Fruit fly (Drosophila melanogaster) whole organism, embryonic: Measurements from ENCODE around the gene Spn28Dc.

Experiments used
- Adf1 ChIP-seq: fragments of 200-800 bp; sonication (Bioruptor generic); IDR thresholded peaks from 2 replicates; pipeline ENCODE4 v1.3.6; 2022; ENCODE audit warnings: missing biosample characterization, missing genetic modification characterization
- B-H2 ChIP-seq: fragments of 200-800 bp; sonication (Bioruptor generic); optimal IDR thresholded peaks from 2 replicates; lab custom pipeline; 2018; ENCODE audit warnings: missing biosample characterization, mild to moderate bottlenecking, missing genetic modification characterization
- CG1024 ChIP-seq: fragments of 200-800 bp; sonication (Bioruptor generic); IDR thresholded peaks from 2 replicates; pipeline ENCODE4 v1.3.6; 2022; ENCODE audit warnings: missing biosample characterization, missing genetic modification characterization
- CG10959 ChIP-seq: fragments of 200-800 bp; sonication (Bioruptor generic); IDR thresholded peaks from 2 replicates; pipeline ENCODE4 v1.3.6; 2022; ENCODE audit warnings: missing biosample characterization, missing genetic modification characterization
- CG11085 ChIP-seq: fragments of 200-800 bp; sonication (Bioruptor generic); IDR thresholded peaks from 2 replicates; pipeline ENCODE4 v1.3.6; 2022; ENCODE audit warnings: missing biosample characterization, missing genetic modification characterization
- CG11398 ChIP-seq: fragments of 200-800 bp; sonication (Bioruptor generic); optimal IDR thresholded peaks from 2 replicates; lab custom pipeline; 2016; ENCODE audit warnings: missing biosample characterization, missing genetic modification characterization
- CG12391 ChIP-seq: fragments of 200-800 bp; sonication (Bioruptor generic); optimal IDR thresholded peaks from 3 replicates; lab custom pipeline; 2018; ENCODE audit warnings: missing biosample characterization, mild to moderate bottlenecking, missing genetic modification characterization, moderate library complexity
- CG15696 ChIP-seq: fragments of 200-800 bp; sonication (Bioruptor generic); optimal IDR thresholded peaks from 2 replicates; lab custom pipeline; 2019; ENCODE audit warnings: missing biosample characterization, mild to moderate bottlenecking, missing genetic modification characterization, moderate library complexity
- CG1647 ChIP-seq: fragments of 200-800 bp; sonication (Bioruptor generic); optimal IDR thresholded peaks from 3 replicates; lab custom pipeline; 2016; ENCODE audit warnings: missing biosample characterization, missing genetic modification characterization
- CG2889 ChIP-seq: fragments of 200-800 bp; sonication (Bioruptor generic); IDR thresholded peaks from 3 replicates; pipeline ENCODE4 v1.3.6; 2022; ENCODE audit warnings: missing biosample characterization, missing genetic modification characterization
- CG30403 ChIP-seq: fragments of 200-800 bp; sonication (Bioruptor generic); optimal IDR thresholded peaks from 3 replicates; lab custom pipeline; 2016; ENCODE audit warnings: missing biosample characterization, missing genetic modification characterization
- CG30431 ChIP-seq: fragments of 200-800 bp; sonication (Bioruptor generic); optimal IDR thresholded peaks from 2 replicates; lab custom pipeline; 2017; ENCODE audit warnings: missing biosample characterization, missing genetic modification characterization
- CG33557 ChIP-seq: fragments of 200-800 bp; sonication (Bioruptor generic); optimal IDR thresholded peaks from 2 replicates; lab custom pipeline; 2019; ENCODE audit warnings: missing biosample characterization, mild to moderate bottlenecking, missing genetic modification characterization, moderate library complexity
- CG4360 ChIP-seq: fragments of 200-800 bp; sonication (Bioruptor generic); IDR thresholded peaks from 2 replicates; pipeline ENCODE4 v1.3.6; 2022; ENCODE audit warnings: missing biosample characterization, missing genetic modification characterization
- CG6175 ChIP-seq: fragments of 200-800 bp; sonication (Bioruptor generic); IDR thresholded peaks from 3 replicates; pipeline ENCODE4 v1.3.6; 2022; ENCODE audit warnings: missing biosample characterization, missing genetic modification characterization
- CG7928 ChIP-seq: fragments of 200-800 bp; sonication (Bioruptor generic); optimal IDR thresholded peaks from 2 replicates; lab custom pipeline; 2017; ENCODE audit warnings: missing biosample characterization, mild to moderate bottlenecking, missing genetic modification characterization
- CG9817 ChIP-seq: fragments of 200-800 bp; sonication (Bioruptor generic); optimal IDR thresholded peaks from 2 replicates; lab custom pipeline; 2018; ENCODE audit warnings: missing biosample characterization, mild to moderate bottlenecking, missing genetic modification characterization, moderate library complexity
- D19A ChIP-seq: fragments of 200-800 bp; optimal IDR thresholded peaks from 3 replicates; lab custom pipeline; 2019; ENCODE audit warnings: missing biosample characterization, mild to moderate bottlenecking, missing genetic modification characterization, moderate library complexity
- Dfd ChIP-seq, 2 experiments: fragments of >200 bp; optimal IDR thresholded peaks; 2 replicates each; lab custom pipeline; 2017; ENCODE audit warnings: missing biosample characterization in 2 of 2, missing genetic modification characterization in 2 of 2
- Dll ChIP-seq: fragments of 200-800 bp; sonication (Bioruptor generic); IDR thresholded peaks from 4 replicates; pipeline ENCODE4 v1.3.6; 2022; ENCODE audit warnings: missing biosample characterization, missing genetic modification characterization; ENCODE audit not compliant: partially characterized antibody
- Dp ChIP-seq: fragments of 200-800 bp; sonication (Bioruptor generic); optimal IDR thresholded peaks from 2 replicates; lab custom pipeline; 2018; ENCODE audit warnings: missing biosample characterization, mild to moderate bottlenecking, missing genetic modification characterization, moderate library complexity
- Gug ChIP-seq: fragments of 200-800 bp; sonication (Bioruptor generic); IDR thresholded peaks from 4 replicates; pipeline ENCODE4 v1.3.6; 2022; ENCODE audit warnings: missing biosample characterization, missing genetic modification characterization
- H15 ChIP-seq: fragments of 200-800 bp; sonication (Bioruptor generic); IDR thresholded peaks from 3 replicates; pipeline ENCODE4 v1.3.6; 2022; ENCODE audit warnings: missing biosample characterization, missing genetic modification characterization
- Hr78 ChIP-seq, 2 experiments: fragments of 200-800 bp in 1 of 2; fragments of >200 bp in 1 of 2; sonication (Bioruptor generic) in 1 of 2; optimal IDR thresholded peaks; 2 replicates each; lab custom pipeline; 2017 to 2019; ENCODE audit warnings: missing biosample characterization in 2 of 2, missing genetic modification characterization in 2 of 2, mild to moderate bottlenecking in 1 of 2, moderate library complexity in 1 of 2
- MESR4 ChIP-seq: fragments of 200-800 bp; sonication (Bioruptor generic); optimal IDR thresholded peaks from 2 replicates; lab custom pipeline; 2018; ENCODE audit warnings: missing biosample characterization, mild to moderate bottlenecking, missing genetic modification characterization, moderate library complexity
- Mad ChIP-seq: fragments of 200-800 bp; sonication (Bioruptor generic); optimal IDR thresholded peaks from 2 replicates; lab custom pipeline; 2016; ENCODE audit warnings: missing biosample characterization, missing genetic modification characterization
- Mrtf ChIP-seq: fragments of 200-800 bp; sonication (Bioruptor generic); IDR thresholded peaks from 3 replicates; pipeline ENCODE4 v1.3.6; 2022; ENCODE audit warnings: missing biosample characterization, missing genetic modification characterization
- Oli ChIP-seq: fragments of 200-800 bp; sonication (Bioruptor generic); optimal IDR thresholded peaks from 2 replicates; lab custom pipeline; 2018; ENCODE audit warnings: missing biosample characterization, mild to moderate bottlenecking, missing genetic modification characterization, moderate library complexity
- Side ChIP-seq: fragments of 200-800 bp; sonication (Bioruptor generic); optimal IDR thresholded peaks from 2 replicates; lab custom pipeline; 2016; ENCODE audit warnings: missing biosample characterization, missing genetic modification characterization
- Stat92E ChIP-seq, 3 experiments: fragments of >200 bp in 2 of 3; fragments of 200-800 bp in 1 of 3; sonication (Bioruptor generic) in 1 of 3; optimal IDR thresholded peaks; 2 replicates each; lab custom pipeline; 2017 to 2019; ENCODE audit warnings: missing biosample characterization in 3 of 3, missing genetic modification characterization in 3 of 3, mild to moderate bottlenecking in 1 of 3, moderate library complexity in 1 of 3
- TFAM ChIP-seq: fragments of 200-800 bp; sonication (Bioruptor generic); optimal IDR thresholded peaks from 2 replicates; lab custom pipeline; 2017; ENCODE audit warnings: missing biosample characterization, missing genetic modification characterization, inconsistent platforms
- ap ChIP-seq: fragments of 200-800 bp; sonication (Bioruptor generic); IDR thresholded peaks from 2 replicates; pipeline ENCODE4 v1.3.6; 2022; ENCODE audit warnings: missing biosample characterization, missing genetic modification characterization
- az2 ChIP-seq: fragments of 200-800 bp; sonication (Bioruptor generic); optimal IDR thresholded peaks from 3 replicates; lab custom pipeline; 2016; ENCODE audit warnings: missing biosample characterization, missing genetic modification characterization
- cato ChIP-seq: fragments of 200-800 bp; sonication (Bioruptor generic); optimal IDR thresholded peaks from 2 replicates; lab custom pipeline; 2016; ENCODE audit warnings: missing biosample characterization, missing genetic modification characterization, borderline replicate concordance
- crol ChIP-seq: fragments of 200-800 bp; sonication (Bioruptor generic); IDR thresholded peaks from 2 replicates; pipeline ENCODE4 v1.3.6; 2022; ENCODE audit warnings: missing biosample characterization, missing genetic modification characterization
- gcm2 ChIP-seq: fragments of 200-800 bp; sonication (Bioruptor generic); optimal IDR thresholded peaks from 2 replicates; lab custom pipeline; 2016; ENCODE audit warnings: missing biosample characterization, missing genetic modification characterization
- grau ChIP-seq: fragments of 200-800 bp; optimal IDR thresholded peaks from 3 replicates; lab custom pipeline; 2019; ENCODE audit warnings: missing biosample characterization, mild to moderate bottlenecking, missing genetic modification characterization, moderate library complexity
- hbn ChIP-seq: fragments of 200-800 bp; sonication (Bioruptor generic); IDR thresholded peaks from 2 replicates; pipeline ENCODE4 v1.3.6; 2022; ENCODE audit warnings: missing biosample characterization, missing genetic modification characterization; ENCODE audit not compliant: partially characterized antibody
- luna ChIP-seq: fragments of 200-800 bp; sonication (Bioruptor generic); optimal IDR thresholded peaks from 2 replicates; lab custom pipeline; 2016; ENCODE audit warnings: missing biosample characterization, missing genetic modification characterization
- onecut ChIP-seq: fragments of 200-800 bp; sonication (Bioruptor generic); IDR thresholded peaks from 2 replicates; pipeline ENCODE4 v1.3.6; 2022; ENCODE audit warnings: missing biosample characterization, missing genetic modification characterization
- peb ChIP-seq: fragments of 200-800 bp; sonication (Bioruptor generic); IDR thresholded peaks from 2 replicates; pipeline ENCODE4 v1.3.6; 2022; ENCODE audit warnings: missing biosample characterization, missing genetic modification characterization
- psq ChIP-seq: fragments of 200-800 bp; sonication (Bioruptor generic); optimal IDR thresholded peaks from 2 replicates; lab custom pipeline; 2017; ENCODE audit warnings: missing biosample characterization, missing genetic modification characterization
- rib ChIP-seq: fragments of 200-800 bp; sonication (Bioruptor generic); IDR thresholded peaks from 2 replicates; pipeline ENCODE4 v1.3.6; 2022; ENCODE audit warnings: missing biosample characterization, missing genetic modification characterization
- slou ChIP-seq: fragments of 200-800 bp; sonication (Bioruptor generic); optimal IDR thresholded peaks from 3 replicates; lab custom pipeline; 2016; ENCODE audit warnings: missing biosample characterization, missing genetic modification characterization
- sna ChIP-seq: fragments of 200-800 bp; sonication (Bioruptor generic); IDR thresholded peaks from 2 replicates; pipeline ENCODE4 v1.3.6; 2022; ENCODE audit warnings: missing biosample characterization, missing genetic modification characterization; ENCODE audit not compliant: partially characterized antibody
- trh ChIP-seq: fragments of 200-800 bp; sonication (Bioruptor generic); optimal IDR thresholded peaks from 2 replicates; lab custom pipeline; 2016; ENCODE audit warnings: missing biosample characterization, missing genetic modification characterization
- tx ChIP-seq: fragments of 200-800 bp; sonication (Bioruptor generic); optimal IDR thresholded peaks from 2 replicates; lab custom pipeline; 2016; ENCODE audit warnings: missing biosample characterization, missing genetic modification characterization
- wdn ChIP-seq: fragments of 200-800 bp; sonication (Bioruptor generic); IDR thresholded peaks from 2 replicates; pipeline ENCODE4 v1.3.6; 2022; ENCODE audit warnings: missing biosample characterization, missing genetic modification characterization
- yki ChIP-seq: fragments of >200 bp; optimal IDR thresholded peaks from 3 replicates; lab custom pipeline; 2018
- z ChIP-seq: fragments of 200-800 bp; sonication (Bioruptor generic); IDR thresholded peaks from 3 replicates; pipeline ENCODE4 v1.3.6; 2022; ENCODE audit warnings: missing biosample characterization, missing genetic modification characterization
- zf30C ChIP-seq: fragments of 200-800 bp; sonication (Bioruptor generic); optimal IDR thresholded peaks from 3 replicates; lab custom pipeline; 2018; ENCODE audit warnings: missing biosample characterization, mild to moderate bottlenecking, missing genetic modification characterization

The Spn28Dc gene

DNA sequence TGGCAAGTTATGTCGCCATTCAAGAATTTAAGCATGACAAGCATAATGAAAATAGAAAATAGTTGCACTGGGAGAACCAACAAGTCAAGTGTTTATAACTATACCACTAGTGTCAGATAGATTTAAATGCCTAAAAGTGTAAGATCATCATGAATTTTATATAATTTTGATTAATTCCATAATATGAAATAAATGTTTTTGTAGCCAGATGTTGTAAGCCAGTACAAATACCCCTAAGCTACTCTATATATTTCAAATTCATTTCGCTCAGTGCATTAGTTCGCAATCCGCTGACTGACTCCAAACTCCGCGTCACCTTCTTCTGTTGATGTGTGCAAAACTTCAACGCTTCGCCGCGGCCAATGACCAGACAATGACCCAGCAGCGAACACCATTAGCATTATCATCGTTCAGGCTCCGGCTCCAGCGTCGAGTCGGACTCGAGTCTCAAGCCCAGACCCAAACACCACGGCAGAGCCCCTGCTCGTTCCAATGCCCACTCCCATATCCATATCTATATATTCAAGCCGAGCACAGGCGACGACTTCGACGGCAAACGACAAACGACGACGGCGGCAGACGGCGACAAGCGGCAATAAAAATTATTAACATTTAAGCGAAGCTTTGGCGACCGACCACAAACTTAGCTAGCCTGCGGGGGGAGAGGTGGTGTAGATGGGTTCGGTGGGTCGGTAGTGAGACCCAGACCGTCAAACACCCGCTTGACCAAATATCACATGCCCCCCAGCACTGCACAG is 50.5 kb downstream of the Spn28Dc start (continued):
- TF ChIP-seq wdn (GFP tag; lab: Robert Waterston, UW) (0 out of 2 replicates have a peak, but pooled peaks have one; percentile 9), Oli (no peak), CG10959 (GFP tag; lab: Robert Waterston, UW) (no peak), MESR4 (no peak), Dll (no peak), yki (lab: Kevin White, UChicago) (no peak), CG11398 (GFP tag; lab: Kevin White, UChicago) (no peak), hbn (GFP tag; lab: Robert Waterston, UW) (no peak), ap (no peak), psq (GFP tag; lab: Kevin White, UChicago) (no peak), grau (tag; lab: Kevin White, UChicago) (no peak), CG33557 (GFP tag; lab: Kevin White, UChicago) (no peak), Side (GFP tag; lab: Kevin White, UChicago) (no peak), Gug (no peak), luna (no peak), CG7928 (GFP tag; lab: Kevin White, UChicago) (no peak), az2 (no peak), CG2889 (no peak), Dfd (GFP tag; optimal IDR thresholded peaks at IDR 0.05; lab: Kevin White, UChicago) (no peak), crol (GFP tag; lab: Robert Waterston, UW) (peak; percentile 79), sna (no peak), CG1024 (GFP tag; lab: Robert Waterston, UW) (0 out of 2 replicates have a peak, but pooled peaks have one; percentile 2), TFAM (GFP tag; lab: Kevin White, UChicago) (no peak), tx (GFP tag; lab: Kevin White, UChicago) (no peak), peb (no peak), trh (GFP tag; lab: Kevin White, UChicago) (no peak), zf30C (GFP tag; lab: Kevin White, UChicago) (no peak), CG30403 (GFP tag; lab: Kevin White, UChicago) (no peak), Mrtf (no peak), H15 (GFP tag; lab: Robert Waterston, UW) (no peak), Stat92E (GFP tag; optimal IDR thresholded peaks at IDR 0.05; lab: Kevin White, UChicago) (no peak), B-H2 (GFP tag; lab: Kevin White, UChicago) (peak; percentile 60), D19A (no peak), Hr78 (GFP tag; optimal IDR thresholded peaks at IDR 0.05; lab: Kevin White, UChicago) (no peak), CG4360 (no peak), CG11085 (no peak), CG15696 (tag; lab: Kevin White, UChicago) (no peak), CG6175 (GFP tag; lab: Robert Waterston, UW) (peak; percentile 88), CG30431 (no peak), CG1647 (no peak), Dp (GFP tag; lab: Kevin White, UChicago) (no peak), Adf1 (GFP tag; lab: Robert Waterston, UW) (peak; percentile 67; the same call in 1 of the 2 replicates), rib (GFP tag; lab: Robert Waterston, UW) (peak; percentile 36; the same call in 1 of the 2 replicates), onecut (GFP tag; lab: Robert Waterston, UW) (no peak), CG12391 (no peak), cato (GFP tag; lab: Kevin White, UChicago) (no peak), slou (GFP tag; lab: Kevin White, UChicago) (no peak), gcm2 (GFP tag; lab: Kevin White, UChicago) (no peak), Mad (GFP tag; lab: Kevin White, UChicago) (no peak), CG9817 (tag; lab: Kevin White, UChicago) (no peak), z (GFP tag; lab: Robert Waterston, UW) (0 out of 3 replicates have a peak, but pooled peaks have one; percentile 44)
